Fruit fly (Drosophila melanogaster): Measurements from ENCODE around the gene ssp.

The ssp gene

DNA sequence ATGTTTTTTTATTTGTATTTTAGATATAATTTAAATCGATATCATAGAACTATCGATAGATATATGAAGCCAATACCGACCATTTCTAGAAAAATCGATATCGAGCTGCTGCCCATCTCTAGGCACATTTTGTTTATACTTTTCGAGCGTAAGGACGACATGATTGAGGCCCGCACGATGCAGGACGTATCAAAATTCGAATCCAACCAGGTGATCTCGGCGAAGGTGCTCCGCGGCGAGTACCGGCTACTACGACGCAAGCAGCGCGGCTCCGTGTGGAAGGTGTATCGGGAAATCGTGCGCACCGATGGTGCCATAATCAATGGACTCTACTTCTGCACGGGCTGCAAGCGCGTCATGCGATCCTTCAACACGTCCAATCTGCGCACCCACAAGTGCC is at the start of gene ssp:
ssp (plus strand) TSS at position 102 of the 400 bp plus-strand sequence.
- TF ChIP-seq CG10669 (GFP tag; optimal IDR thresholded peaks at IDR 0.05) (no peak), CG11762 (GFP tag; optimal IDR thresholded peaks at IDR 0.05; ENCODE audit: insufficient read depth) (no peak), fd59A (GFP tag; optimal IDR thresholded peaks at IDR 0.05) (no peak), CG4318 (GFP tag; optimal IDR thresholded peaks at IDR 0.05) (no peak), CG7368 (GFP tag; optimal IDR thresholded peaks at IDR 0.05) (no peak), CG11902 (GFP tag; optimal IDR thresholded peaks at IDR 0.05) (no peak), salr (GFP tag; optimal IDR thresholded peaks at IDR 0.05) (no peak), Sox102F (GFP tag; optimal IDR thresholded peaks at IDR 0.05) (no peak), CG9139 (GFP tag; optimal IDR thresholded peaks at IDR 0.05) (no peak), cyc (GFP tag; optimal IDR thresholded peaks at IDR 0.05) (no peak), CG8119 (GFP tag; IDR thresholded peaks at IDR 0.05) (no peak), Blimp-1 (GFP tag; optimal IDR thresholded peaks at IDR 0.05) (no peak), CG6163 (GFP tag; IDR thresholded peaks at IDR 0.05) (no peak), Eip78C (GFP tag) (peak; percentile 46), CG3919 (GFP tag; optimal IDR thresholded peaks at IDR 0.05) (no peak), ss (GFP tag; optimal IDR thresholded peaks at IDR 0.05) (no peak), fkh (GFP tag; optimal IDR thresholded peaks at IDR 0.05) (peak; percentile 26), CG32006 (GFP tag; optimal IDR thresholded peaks at IDR 0.05) (no peak), Smox (GFP tag; optimal IDR thresholded peaks at IDR 0.05) (no peak), CG16779 (tag; optimal IDR thresholded peaks at IDR 0.05) (no peak), esn (GFP tag; optimal IDR thresholded peaks at IDR 0.05) (peak; percentile 17), Eip75B (GFP tag; optimal IDR thresholded peaks at IDR 0.05) (no peak), acj6 (GFP tag; optimal IDR thresholded peaks at IDR 0.05) (no peak), eg (GFP tag; IDR thresholded peaks at IDR 0.05) (no peak)

DNA sequence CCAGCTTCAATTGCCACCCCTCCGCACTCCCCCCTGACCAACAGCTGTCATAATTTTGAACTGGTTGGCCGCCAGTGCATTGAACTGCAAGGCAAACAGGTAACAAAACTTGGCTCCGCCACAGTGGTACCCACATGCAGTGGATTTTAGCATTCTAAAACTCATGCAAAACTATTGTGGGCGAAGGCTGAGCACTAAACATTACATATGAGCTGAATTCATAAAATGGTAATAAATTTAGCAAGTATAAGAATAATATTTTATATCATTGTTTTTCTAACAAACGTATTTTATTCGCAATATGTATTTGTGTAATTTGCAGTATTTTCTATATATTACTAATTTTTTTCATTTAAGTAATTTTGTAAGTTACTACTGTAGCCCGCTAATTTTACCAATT is 45.7 kb upstream of the ssp start:
- TF ChIP-seq CG3919 (GFP tag; optimal IDR thresholded peaks at IDR 0.05) (peak; percentile 45), CG7368 (GFP tag; optimal IDR thresholded peaks at IDR 0.05) (no peak), Gug (GFP tag; IDR thresholded peaks at IDR 0.05) (peak; percentile 65), Hr38 (GFP tag; optimal IDR thresholded peaks at IDR 0.05) (no peak), CG10631 (GFP tag; optimal IDR thresholded peaks at IDR 0.05) (peak; percentile 34), CG6808 (GFP tag; optimal IDR thresholded peaks at IDR 0.05) (no peak), CG8119 (GFP tag; IDR thresholded peaks at IDR 0.05) (peak; percentile 86), Sox14 (GFP tag; optimal IDR thresholded peaks at IDR 0.05) (peak; percentile 47), dac (GFP tag; optimal IDR thresholded peaks at IDR 0.05) (peak; percentile 75), CG8632 (GFP tag; optimal IDR thresholded peaks at IDR 0.05) (no peak), Blimp-1 (GFP tag; optimal IDR thresholded peaks at IDR 0.05) (no peak), fkh (GFP tag; optimal IDR thresholded peaks at IDR 0.05) (no peak), CG16779 (tag; optimal IDR thresholded peaks at IDR 0.05) (no peak), pdm3 (GFP tag; optimal IDR thresholded peaks at IDR 0.05) (peak; percentile 41), topi (GFP tag; optimal IDR thresholded peaks at IDR 0.05) (peak; percentile 27), CG15336 (GFP tag; IDR thresholded peaks at IDR 0.05) (peak; percentile 86), CG8319 (GFP tag; optimal IDR thresholded peaks at IDR 0.05) (no peak), CG6276 (GFP tag; optimal IDR thresholded peaks at IDR 0.05) (peak; percentile 67), svp (GFP tag) (peak; percentile 61), Ets96B (tag; optimal IDR thresholded peaks at IDR 0.05) (no peak), CG32006 (GFP tag; optimal IDR thresholded peaks at IDR 0.05) (peak; percentile 83), lz (GFP tag; optimal IDR thresholded peaks at IDR 0.05) (no peak), net (GFP tag; optimal IDR thresholded peaks at IDR 0.05) (peak; percentile 17), CG4318 (GFP tag; optimal IDR thresholded peaks at IDR 0.05) (peak; percentile 74), CG11902 (GFP tag; optimal IDR thresholded peaks at IDR 0.05) (no peak), Sox15 (GFP tag; optimal IDR thresholded peaks at IDR 0.05) (no peak), Ets21C (GFP tag; optimal IDR thresholded peaks at IDR 0.05) (no peak), dsx (GFP tag; optimal IDR thresholded peaks at IDR 0.05; ENCODE audit: poor library complexity, severe bottlenecking) (no peak), CG34406 (GFP tag; optimal IDR thresholded peaks at IDR 0.05) (no peak), Lpt (GFP tag; optimal IDR thresholded peaks at IDR 0.05) (peak; percentile 44), vri (GFP tag; optimal IDR thresholded peaks at IDR 0.05) (no peak), CG31627 (GFP tag; optimal IDR thresholded peaks at IDR 0.05) (no peak), Eip93F (GFP tag; optimal IDR thresholded peaks at IDR 0.05) (no peak), CG9139 (GFP tag; optimal IDR thresholded peaks at IDR 0.05) (no peak), CG6792 (GFP tag; optimal IDR thresholded peaks at IDR 0.05) (no peak), eg (GFP tag; IDR thresholded peaks at IDR 0.05) (peak; percentile 78), CG6163 (GFP tag; IDR thresholded peaks at IDR 0.05) (peak; percentile 37; the same call in 2 of the 3 replicates), OdsH (GFP tag; optimal IDR thresholded peaks at IDR 0.05) (peak; percentile 38)
